Worm (Caenorhabditis elegans): ENCODE data around the gene Y97E10AR.8.

DNA sequence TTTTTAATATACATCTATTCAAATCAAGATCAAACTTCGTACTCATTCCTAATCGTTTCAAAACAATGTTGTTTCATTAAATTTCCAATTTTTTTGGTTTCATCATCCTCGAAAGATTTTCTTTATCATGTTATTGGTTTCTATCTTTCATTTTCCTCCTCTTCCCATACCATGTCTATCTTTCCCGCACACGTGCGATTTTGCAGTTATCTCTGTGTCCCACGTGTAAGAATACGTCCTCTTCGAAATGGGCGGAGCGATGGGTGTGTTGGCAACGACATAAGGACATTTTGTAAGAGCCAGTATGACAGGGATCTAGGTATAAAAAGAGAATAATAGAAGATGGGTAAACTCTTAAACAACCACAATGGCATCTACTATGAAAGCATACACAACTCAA lies 21.2 kb downstream of the Y97E10AR.8 start, which contains the start of gene F43H9.4:
- TF ChIP-seq pha-4 (tag; optimal IDR thresholded peaks at IDR 0.05) (no peak), nhr-77 (tag; optimal IDR thresholded peaks at IDR 0.05) (no peak), nhr-28 (tag; optimal IDR thresholded peaks at IDR 0.05) (no peak), ZK546.5 (tag; optimal IDR thresholded peaks at IDR 0.05) (no peak), unc-62 (GFP tag; optimal IDR thresholded peaks at IDR 0.05) (no peak), elt-2 (tag; optimal IDR thresholded peaks at IDR 0.05) (no peak), ztf-11 (tag; optimal IDR thresholded peaks at IDR 0.05) (no peak), nhr-25 (tag; optimal IDR thresholded peaks at IDR 0.05) (no peak), zag-1 (tag; optimal IDR thresholded peaks at IDR 0.05) (no peak), mdl-1 (tag; optimal IDR thresholded peaks at IDR 0.05) (peak; percentile 49), pqm-1 (tag; optimal IDR thresholded peaks at IDR 0.05) (no peak)
